Fruit fly (Drosophila melanogaster): ENCODE data around the gene MICU1.

MICU1 gene

DNA sequence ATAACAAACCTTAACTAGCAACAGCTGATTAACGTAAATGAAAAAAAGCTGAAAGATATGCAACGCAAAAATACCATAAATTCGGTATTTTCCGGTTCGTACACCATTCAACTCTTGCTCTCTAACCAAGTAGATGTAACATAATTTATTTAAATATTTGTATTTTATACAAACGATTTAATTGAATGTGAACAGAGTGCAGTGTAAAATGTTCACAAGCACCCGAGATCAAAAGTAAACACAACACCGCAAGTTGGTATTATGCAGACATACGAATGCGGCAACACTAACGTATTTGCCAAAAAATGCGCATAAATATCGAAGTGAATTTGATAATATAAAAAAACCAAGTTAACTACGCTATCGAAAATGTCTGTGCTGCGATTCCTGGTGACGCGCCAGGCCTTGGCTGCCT is at the start of gene MICU1:
Gene MICU1 (plus strand): TSS at position 257 of the 415 bp plus-strand sequence.
- TF ChIP-seq CG8119 (GFP tag; IDR thresholded peaks at IDR 0.05) (no peak), Eip78C (GFP tag) (peak; percentile 65), fkh (GFP tag; optimal IDR thresholded peaks at IDR 0.05) (peak; percentile 98)

DNA sequence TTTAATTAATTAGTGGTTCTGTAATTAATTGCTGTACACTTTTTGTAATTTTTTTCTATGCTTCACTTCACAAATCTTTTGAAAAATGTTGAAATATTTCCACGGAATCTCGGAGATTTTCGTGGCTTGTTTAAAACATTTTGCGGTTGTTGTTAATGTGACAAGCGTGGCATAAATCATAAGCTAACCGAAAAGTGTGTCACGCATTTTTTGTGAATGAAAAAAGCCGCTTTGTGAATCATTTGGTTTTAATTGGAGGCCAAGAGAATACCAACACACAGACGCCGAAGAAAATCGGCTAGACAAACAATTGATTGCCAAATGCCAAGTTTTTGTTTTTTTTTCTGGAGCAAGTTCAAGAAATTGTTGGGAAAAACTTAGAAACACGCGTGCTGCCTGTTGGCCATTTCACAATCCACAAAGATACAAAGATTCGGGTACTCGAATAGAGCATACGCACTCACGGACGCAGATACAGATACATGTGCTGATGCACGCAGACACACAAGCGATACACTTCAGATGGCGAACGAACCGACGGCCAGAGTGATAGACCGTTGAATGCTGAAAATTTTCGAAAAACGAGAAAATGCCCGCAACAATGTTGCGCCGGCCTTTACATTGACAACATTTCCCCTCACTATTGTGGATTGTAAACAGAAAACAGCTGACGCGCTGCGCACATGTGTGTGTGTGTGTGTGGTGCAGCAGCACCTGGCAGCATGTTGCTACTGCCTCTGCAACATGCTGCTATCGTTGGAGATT is 48.3 kb upstream of the MICU1 start:
- TF ChIP-seq pdm3 (GFP tag; optimal IDR thresholded peaks at IDR 0.05) (no peak), CG7368 (GFP tag; optimal IDR thresholded peaks at IDR 0.05) (no peak), Sox14 (GFP tag; optimal IDR thresholded peaks at IDR 0.05) (no peak), CG11762 (GFP tag; optimal IDR thresholded peaks at IDR 0.05; ENCODE audit: insufficient read depth) (no peak), Eip75B (GFP tag; optimal IDR thresholded peaks at IDR 0.05) (no peak), CG8119 (GFP tag; IDR thresholded peaks at IDR 0.05) (no peak), CG6808 (GFP tag; optimal IDR thresholded peaks at IDR 0.05) (no peak), CG10631 (GFP tag; optimal IDR thresholded peaks at IDR 0.05) (no peak), dsx (GFP tag; optimal IDR thresholded peaks at IDR 0.05; ENCODE audit: poor library complexity, severe bottlenecking) (peak; percentile 97), Ets21C (GFP tag; optimal IDR thresholded peaks at IDR 0.05) (no peak), dac (GFP tag; optimal IDR thresholded peaks at IDR 0.05) (no peak), salr (GFP tag; optimal IDR thresholded peaks at IDR 0.05) (no peak), fd85E (GFP tag; optimal IDR thresholded peaks at IDR 0.05) (no peak), CG16779 (tag; optimal IDR thresholded peaks at IDR 0.05) (no peak), svp (GFP tag) (no peak), CG6163 (GFP tag; IDR thresholded peaks at IDR 0.05) (0 out of 3 replicates have a peak, but pooled peaks have one; percentile 10), fkh (GFP tag; optimal IDR thresholded peaks at IDR 0.05) (peak; percentile 36), CG3919 (GFP tag; optimal IDR thresholded peaks at IDR 0.05) (no peak)

DNA sequence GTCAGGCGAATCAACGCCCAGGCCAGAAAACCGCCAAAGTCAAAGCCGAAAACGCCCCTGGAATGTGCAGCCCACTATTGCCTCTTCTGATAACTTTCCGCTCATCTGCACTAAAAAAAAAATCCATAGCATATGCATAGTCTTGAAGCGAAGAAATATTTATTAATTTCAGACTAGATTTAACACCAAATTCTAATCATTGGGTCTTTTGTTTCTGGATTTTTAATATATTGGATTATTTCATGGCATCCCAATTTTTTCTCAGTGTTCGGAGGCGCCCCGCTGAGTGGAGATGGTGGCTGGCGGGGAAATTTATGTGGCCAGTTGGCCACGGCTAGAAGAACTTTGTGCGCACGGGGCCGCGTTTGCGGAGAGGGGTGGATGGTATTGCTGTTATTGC is 47.0 kb upstream of the MICU1 start:
- TF ChIP-seq Met (GFP tag; optimal IDR thresholded peaks at IDR 0.05) (peak; percentile 24), Hr39 (GFP tag; optimal IDR thresholded peaks at IDR 0.05) (peak; percentile 33), pdm3 (GFP tag; optimal IDR thresholded peaks at IDR 0.05) (peak; percentile 58), eg (GFP tag; IDR thresholded peaks at IDR 0.05) (peak; percentile 75; the same call in 2 of the 3 replicates), cyc (GFP tag; optimal IDR thresholded peaks at IDR 0.05) (no peak), CG6854 (GFP tag; optimal IDR thresholded peaks at IDR 0.05) (no peak), lz (GFP tag; optimal IDR thresholded peaks at IDR 0.05) (peak; percentile 39), achi (GFP tag; optimal IDR thresholded peaks at IDR 0.05) (peak; percentile 69), ss (GFP tag; optimal IDR thresholded peaks at IDR 0.05) (peak in 1 of 2 experiments; percentile 12), esn (GFP tag; optimal IDR thresholded peaks at IDR 0.05) (peak; percentile 50), dac (GFP tag; optimal IDR thresholded peaks at IDR 0.05) (peak; percentile 53), CG11294 (GFP tag; IDR thresholded peaks at IDR 0.05) (no peak), CG31627 (GFP tag; optimal IDR thresholded peaks at IDR 0.05) (peak; percentile 37), CG6808 (GFP tag; optimal IDR thresholded peaks at IDR 0.05) (peak; percentile 46), Sox15 (GFP tag; optimal IDR thresholded peaks at IDR 0.05) (no peak), CG6163 (GFP tag; IDR thresholded peaks at IDR 0.05) (peak; percentile 70; the same call in 2 of the 3 replicates), Eip75B (GFP tag; optimal IDR thresholded peaks at IDR 0.05) (peak; percentile 67), CG3919 (GFP tag; optimal IDR thresholded peaks at IDR 0.05) (peak; percentile 65), Gug (GFP tag; IDR thresholded peaks at IDR 0.05) (peak; percentile 65), fd85E (GFP tag; optimal IDR thresholded peaks at IDR 0.05) (no peak), Hr38 (GFP tag; optimal IDR thresholded peaks at IDR 0.05) (no peak), CG6276 (GFP tag; optimal IDR thresholded peaks at IDR 0.05) (peak; percentile 49), salr (GFP tag; optimal IDR thresholded peaks at IDR 0.05) (peak; percentile 40), CG16779 (tag; optimal IDR thresholded peaks at IDR 0.05) (no peak), dsx (GFP tag; optimal IDR thresholded peaks at IDR 0.05; ENCODE audit: poor library complexity, severe bottlenecking) (no peak), Sox102F (GFP tag; optimal IDR thresholded peaks at IDR 0.05) (peak; percentile 24), net (GFP tag; optimal IDR thresholded peaks at IDR 0.05) (peak; percentile 30), CG8632 (GFP tag; optimal IDR thresholded peaks at IDR 0.05) (no peak), Blimp-1 (GFP tag; optimal IDR thresholded peaks at IDR 0.05) (no peak), Ets21C (GFP tag; optimal IDR thresholded peaks at IDR 0.05) (no peak), CG9139 (GFP tag; optimal IDR thresholded peaks at IDR 0.05) (no peak), fd59A (GFP tag; optimal IDR thresholded peaks at IDR 0.05) (peak; percentile 38), CG10631 (GFP tag; optimal IDR thresholded peaks at IDR 0.05) (peak; percentile 76), CG1621 (tag; optimal IDR thresholded peaks at IDR 0.05) (peak; percentile 51), CG3032 (tag; optimal IDR thresholded peaks at IDR 0.05) (peak; percentile 48), CG11762 (GFP tag; optimal IDR thresholded peaks at IDR 0.05; ENCODE audit: insufficient read depth) (peak; percentile 38), Hr4 (GFP tag; optimal IDR thresholded peaks at IDR 0.05) (peak; percentile 70), spab (GFP tag; optimal IDR thresholded peaks at IDR 0.05) (peak; percentile 48)
